Worm (Caenorhabditis elegans) whole organism, late embryonic: ENCODE data around the gene fbxa-79.

ENCODE experiments used
- C38D4.7 ChIP-seq: fragments of 200-800 bp; sonication (Bioruptor generic); optimal IDR thresholded peaks from 2 replicates; lab custom pipeline; 2018; ENCODE audit warnings: mild to moderate bottlenecking, missing genetic modification characterization, moderate library complexity, missing compliant biosample characterization
- F13H6.1 ChIP-seq: sonication (generic microtip); optimal IDR thresholded peaks from 2 replicates; lab custom pipeline; 2016; ENCODE audit warnings: missing genetic modification characterization, missing compliant biosample characterization
- Y22D7AL.16 ChIP-seq: sonication (generic microtip); optimal IDR thresholded peaks from 2 replicates; lab custom pipeline; 2016; ENCODE audit warnings: missing genetic modification characterization, missing compliant biosample characterization
- ahr-1 ChIP-seq: sonication (generic microtip); optimal IDR thresholded peaks from 2 replicates; lab custom pipeline; 2016; ENCODE audit warnings: missing genetic modification characterization, missing compliant biosample characterization
- ceh-14 ChIP-seq: sonication (generic microtip); optimal IDR thresholded peaks from 2 replicates; lab custom pipeline; 2016; ENCODE audit warnings: missing genotype, missing genetic modification characterization, missing compliant biosample characterization
- ceh-19 ChIP-seq: fragments of 200-800 bp; sonication (Bioruptor generic); optimal IDR thresholded peaks from 2 replicates; lab custom pipeline; 2018; ENCODE audit warnings: mild to moderate bottlenecking, missing genetic modification characterization, missing compliant biosample characterization
- ceh-22 ChIP-seq: sonication (generic microtip); optimal IDR thresholded peaks from 2 replicates; lab custom pipeline; 2017; ENCODE audit warnings: missing biosample characterization, missing genetic modification characterization
- ceh-31 ChIP-seq: sonication (generic microtip); optimal IDR thresholded peaks from 2 replicates; lab custom pipeline; 2016; ENCODE audit warnings: missing genetic modification characterization, missing compliant biosample characterization
- ceh-34 ChIP-seq: sonication (generic microtip); optimal IDR thresholded peaks from 2 replicates; lab custom pipeline; 2016; ENCODE audit warnings: mild to moderate bottlenecking, missing genetic modification characterization, missing compliant biosample characterization
- ceh-45 ChIP-seq: fragments of 200-800 bp; sonication (Bioruptor generic); IDR thresholded peaks from 2 replicates; pipeline ENCODE4 v1.3.6; 2022; ENCODE audit warnings: missing genetic modification reagents, missing genetic modification characterization, missing compliant biosample characterization
- ceh-48 ChIP-seq: sonication (generic microtip); optimal IDR thresholded peaks from 2 replicates; lab custom pipeline; 2016; ENCODE audit warnings: missing genetic modification characterization, inconsistent platforms, missing compliant biosample characterization
- ceh-6 ChIP-seq: fragments of 200-800 bp; sonication (Bioruptor generic); optimal IDR thresholded peaks from 2 replicates; lab custom pipeline; 2018; ENCODE audit warnings: mild to moderate bottlenecking, missing genetic modification characterization, missing compliant biosample characterization
- dmd-4 ChIP-seq: sonication (generic microtip); optimal IDR thresholded peaks from 2 replicates; lab custom pipeline; 2016; ENCODE audit warnings: borderline replicate concordance, missing genetic modification characterization, missing compliant biosample characterization
- dve-1 ChIP-seq: sonication (generic microtip); optimal IDR thresholded peaks from 2 replicates; lab custom pipeline; 2017; ENCODE audit warnings: antibody characterized with exemption, mild to moderate bottlenecking, missing genetic modification characterization, missing compliant biosample characterization
- elt-2 ChIP-seq: sonication (generic microtip); optimal IDR thresholded peaks from 2 replicates; lab custom pipeline; 2016; ENCODE audit warnings: missing genetic modification reagents, missing genetic modification characterization, missing compliant biosample characterization
- ets-4 ChIP-seq: sonication (generic microtip); optimal IDR thresholded peaks from 2 replicates; lab custom pipeline; 2016; ENCODE audit warnings: missing genetic modification characterization, missing compliant biosample characterization
- eyg-1 ChIP-seq: sonication (generic microtip); optimal IDR thresholded peaks from 2 replicates; lab custom pipeline; 2016; ENCODE audit warnings: missing genotype, missing genetic modification characterization, missing compliant biosample characterization
- fax-1 ChIP-seq: sonication (generic microtip); optimal IDR thresholded peaks from 2 replicates; lab custom pipeline; 2016; ENCODE audit warnings: missing genotype, missing genetic modification characterization, missing compliant biosample characterization
- fkh-10 ChIP-seq: fragments of 150-350 bp; optimal IDR thresholded peaks from 2 replicates; lab custom pipeline; 2014; ENCODE audit warnings: missing biosample characterization, missing genetic modification reagents, missing genetic modification characterization
- fkh-6 ChIP-seq: sonication (generic microtip); optimal IDR thresholded peaks from 2 replicates; lab custom pipeline; 2016; ENCODE audit warnings: missing genetic modification characterization, missing compliant biosample characterization
- hlh-30 ChIP-seq: sonication (generic microtip); optimal IDR thresholded peaks from 2 replicates; lab custom pipeline; 2017; ENCODE audit warnings: antibody characterized with exemption, missing genetic modification characterization, missing compliant biosample characterization; ENCODE audit not compliant: insufficient read depth
- hlh-6 ChIP-seq: sonication (generic microtip); optimal IDR thresholded peaks from 2 replicates; lab custom pipeline; 2016; ENCODE audit warnings: missing genotype, missing genetic modification characterization, missing compliant biosample characterization
- hlh-8 ChIP-seq: sonication (generic microtip); optimal IDR thresholded peaks from 2 replicates; lab custom pipeline; 2016; ENCODE audit warnings: missing genotype, missing genetic modification characterization, missing compliant biosample characterization
- lim-6 ChIP-seq: sonication (generic microtip); optimal IDR thresholded peaks from 2 replicates; lab custom pipeline; 2016; ENCODE audit warnings: missing genetic modification characterization, missing compliant biosample characterization
- lin-11 ChIP-seq: fragments of 200-800 bp; sonication (Bioruptor generic); optimal IDR thresholded peaks from 2 replicates; lab custom pipeline; 2018; ENCODE audit warnings: mild to moderate bottlenecking, missing genetic modification characterization, missing compliant biosample characterization
- madf-2 ChIP-seq: sonication (generic microtip); optimal IDR thresholded peaks from 2 replicates; lab custom pipeline; 2017; ENCODE audit warnings: missing genetic modification characterization, missing compliant biosample characterization
- nfya-1 ChIP-seq: sonication (generic microtip); optimal IDR thresholded peaks from 2 replicates; lab custom pipeline; 2017; ENCODE audit warnings: missing genetic modification characterization, mild to moderate bottlenecking, missing compliant biosample characterization, antibody characterized with exemption, moderate library complexity
- nhr-11 ChIP-seq: fragments of 150-350 bp; optimal IDR thresholded peaks from 2 replicates; lab custom pipeline; 2014; ENCODE audit warnings: missing biosample characterization, missing genetic modification characterization
- npax-4 ChIP-seq: sonication (generic microtip); optimal IDR thresholded peaks from 2 replicates; lab custom pipeline; 2016; ENCODE audit warnings: missing genetic modification characterization, missing compliant biosample characterization
- odd-2 ChIP-seq: sonication (generic microtip); optimal IDR thresholded peaks from 2 replicates; lab custom pipeline; 2017; ENCODE audit warnings: antibody characterized with exemption, mild to moderate bottlenecking, missing genetic modification characterization, missing compliant biosample characterization
- pag-3 ChIP-seq: sonication (generic microtip); optimal IDR thresholded peaks from 2 replicates; lab custom pipeline; 2016; ENCODE audit warnings: missing compliant biosample characterization, missing genetic modification characterization, borderline replicate concordance
- pat-9 ChIP-seq: fragments of 200-800 bp; sonication (Bioruptor generic); optimal IDR thresholded peaks from 2 replicates; lab custom pipeline; 2018; ENCODE audit warnings: mild to moderate bottlenecking, missing genetic modification characterization, moderate library complexity, missing compliant biosample characterization
- pros-1 ChIP-seq: fragments of 150-350 bp; optimal IDR thresholded peaks from 2 replicates; lab custom pipeline; 2014; ENCODE audit warnings: missing biosample characterization, missing genetic modification reagents, missing genetic modification characterization
- ref-2 ChIP-seq: sonication (generic microtip); optimal IDR thresholded peaks from 2 replicates; lab custom pipeline; 2016; ENCODE audit warnings: missing genetic modification characterization, missing compliant biosample characterization
- syd-9 ChIP-seq: sonication (generic microtip); optimal IDR thresholded peaks from 2 replicates; lab custom pipeline; 2016; ENCODE audit warnings: mild to moderate bottlenecking, missing genetic modification characterization, moderate library complexity, missing compliant biosample characterization
- unc-3 ChIP-seq, 2 experiments: fragments of 200-800 bp in 1 of 2; sonication (Bioruptor generic) in 1 of 2; sonication (generic microtip) in 1 of 2; conservative IDR thresholded peaks in 1 of 2; optimal IDR thresholded peaks in 1 of 2; 2 replicates each; pipeline versions ENCODE4 v1.3.6 to Lab custom; 2016 to 2022; ENCODE audit warnings: missing compliant biosample characterization in 2 of 2, missing genetic modification characterization in 2 of 2, missing genetic modification reagents in 1 of 2
- unc-55 ChIP-seq: sonication (generic microtip); optimal IDR thresholded peaks from 2 replicates; lab custom pipeline; 2017; ENCODE audit warnings: missing biosample characterization, missing genetic modification reagents, missing genetic modification characterization
- zip-5 ChIP-seq: sonication (generic microtip); optimal IDR thresholded peaks from 2 replicates; lab custom pipeline; 2016; ENCODE audit warnings: missing genetic modification characterization, missing compliant biosample characterization
- ztf-16 ChIP-seq: sonication (generic microtip); optimal IDR thresholded peaks from 2 replicates; lab custom pipeline; 2017; ENCODE audit warnings: missing genetic modification characterization, missing compliant biosample characterization

fbxa-79 gene

DNA sequence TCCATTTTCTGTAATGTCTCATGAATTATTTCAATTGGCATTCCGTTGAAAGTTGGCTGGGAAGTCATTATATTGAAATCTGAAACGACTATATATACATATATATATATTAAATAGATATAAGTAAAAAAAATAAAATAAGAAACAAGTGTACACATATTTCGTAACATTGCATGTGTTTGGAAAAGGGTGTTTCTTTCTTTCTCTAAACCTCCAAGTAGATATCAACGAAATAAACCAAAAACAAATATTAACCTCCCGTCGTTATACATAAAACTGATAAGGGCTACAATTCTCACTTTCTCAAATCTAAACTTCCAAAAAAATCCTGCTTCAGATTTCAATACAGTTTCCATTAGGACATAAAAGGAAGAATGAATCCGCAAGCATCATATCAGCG, at the start of gene fbxa-79:
Gene fbxa-79 (minus strand): TSS at position 86 of the 400 bp plus-strand sequence.
- peak; percentile 9 for TF ChIP-seq elt-2 (tag; lab: Kevin White, UChicago)
- TF ChIP-seq lin-11 (tag; lab: Kevin White, UChicago): no peak

- TF ChIP-seq lim-6 (tag; lab: Kevin White, UChicago): no peak
- no peak for TF ChIP-seq eyg-1 (tag; lab: Kevin White, UChicago)
- no peak for TF ChIP-seq hlh-6 (tag; lab: Kevin White, UChicago)
- TF ChIP-seq nhr-11 (tag; lab: Kevin White, UChicago): no peak
- no peak for TF ChIP-seq syd-9
- no peak for TF ChIP-seq unc-55
- no peak for TF ChIP-seq npax-4 (tag; lab: Kevin White, UChicago)
- no peak for TF ChIP-seq C38D4.7
- TF ChIP-seq Y22D7AL.16: no peak
- no peak for TF ChIP-seq unc-3 (GFP tag; conservative IDR thresholded peaks at IDR 0.05; lab: Robert Waterston, UW)
- TF ChIP-seq unc-3 (tag; optimal IDR thresholded peaks at IDR 0.05; lab: Kevin White, UChicago): no peak
- TF ChIP-seq ceh-45 (GFP tag; lab: Robert Waterston, UW): no peak
- no peak for TF ChIP-seq ceh-6 (GFP tag; lab: Kevin White, UChicago)
- TF ChIP-seq pros-1 (tag; lab: Kevin White, UChicago): no peak
- no peak for TF ChIP-seq odd-2 (tag; lab: Kevin White, UChicago)
- no peak for TF ChIP-seq dve-1 (tag; lab: Kevin White, UChicago)
- TF ChIP-seq ceh-19 (GFP tag; lab: Kevin White, UChicago): no peak
- no peak for TF ChIP-seq fax-1
- TF ChIP-seq nfya-1: no peak
- TF ChIP-seq madf-2 (tag; lab: Kevin White, UChicago): no peak
- TF ChIP-seq ets-4 (tag; lab: Kevin White, UChicago): no peak
- TF ChIP-seq, all 69 proteins: peak for 0
Observed at ce11 chrIII:1355320-1355719, 47.2 kb upstream of the fbxa-79 start, which contains the start of gene Y82E9BL.1. Y82E9BL.1 (minus strand) TSS chrIII:1355420.

DNA sequence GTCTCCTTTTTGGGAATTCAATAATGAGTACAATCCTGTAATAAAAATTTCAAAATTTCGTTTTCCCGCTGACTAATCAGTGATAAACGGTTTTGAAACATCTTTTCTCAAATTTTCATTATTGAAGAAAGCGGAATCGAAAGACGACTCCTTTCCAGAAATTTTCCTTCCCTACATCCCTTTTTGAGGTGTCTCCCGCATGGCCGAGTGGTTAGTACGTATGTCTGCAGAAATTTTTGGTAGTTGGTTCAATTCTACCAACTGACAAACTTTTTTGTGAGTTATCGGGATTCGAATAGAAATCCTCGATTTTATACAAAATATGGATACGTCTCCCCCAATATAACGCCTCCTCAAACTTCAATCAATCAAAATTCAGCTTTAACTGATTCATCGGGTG, 46.4 kb upstream of the fbxa-79 start:
- TF ChIP-seq zip-5 (tag; lab: Kevin White, UChicago): no peak
- no peak for TF ChIP-seq ceh-48 (tag; lab: Kevin White, UChicago)
- no peak for TF ChIP-seq ceh-22 (tag; lab: Kevin White, UChicago)
- no peak for TF ChIP-seq lin-11 (tag; lab: Kevin White, UChicago)
- TF ChIP-seq hlh-8 (tag; lab: Kevin White, UChicago): no peak
- TF ChIP-seq ceh-14 (tag; lab: Kevin White, UChicago): no peak
- no peak for TF ChIP-seq madf-2 (tag; lab: Kevin White, UChicago)
- no peak for TF ChIP-seq Y22D7AL.16
- TF ChIP-seq ceh-31 (tag; lab: Kevin White, UChicago): no peak
- no peak for TF ChIP-seq pat-9 (tag; lab: Kevin White, UChicago)
- TF ChIP-seq hlh-30 (tag; lab: Kevin White, UChicago): no peak
- no peak for TF ChIP-seq ceh-19 (GFP tag; lab: Kevin White, UChicago)
- TF ChIP-seq ref-2 (tag; lab: Kevin White, UChicago): no peak
- TF ChIP-seq npax-4 (tag; lab: Kevin White, UChicago): no peak
- TF ChIP-seq ahr-1 (tag; lab: Kevin White, UChicago): no peak
- no peak for TF ChIP-seq ets-4 (tag; lab: Kevin White, UChicago)

ce11 chrIII:1350745-1351144, 42.7 kb upstream of the fbxa-79 start, which contains the start of gene Y82E9BL.3:
Y82E9BL.3 (minus strand) TSS chrIII:1350845.
- TF ChIP-seq nfya-1 (no peak), fkh-6 (tag; lab: Kevin White, UChicago) (no peak), nhr-11 (tag; lab: Kevin White, UChicago) (no peak), ztf-16 (tag; lab: Kevin White, UChicago) (no peak), F13H6.1 (no peak), pag-3 (no peak), hlh-30 (tag; lab: Kevin White, UChicago) (no peak), fax-1 (no peak), dmd-4 (tag; lab: Kevin White, UChicago) (no peak), ceh-45 (GFP tag; lab: Robert Waterston, UW) (no peak), fkh-10 (GFP tag; lab: Kevin White, UChicago) (no peak), ceh-34 (tag; lab: Kevin White, UChicago) (no peak), odd-2 (tag; lab: Kevin White, UChicago) (no peak), hlh-8 (tag; lab: Kevin White, UChicago) (no peak), ceh-22 (tag; lab: Kevin White, UChicago) (no peak)
